Fruit fly (Drosophila melanogaster) whole organism, prepupa: Measurements from ENCODE around the gene CG17078.
A peak's percentile ranks its signal among the peaks of the same experiment; 100 is the strongest.

ENCODE experiments used
- CG6276 ChIP-seq: fragments of 200-800 bp; sonication (Bioruptor generic); optimal IDR thresholded peaks from 2 replicates; lab custom pipeline; 2017; ENCODE audit warnings: missing biosample characterization, mild to moderate bottlenecking, missing genetic modification characterization
- CG8632 ChIP-seq: fragments of 200-800 bp; sonication (Bioruptor generic); optimal IDR thresholded peaks from 3 replicates; lab custom pipeline; 2016; ENCODE audit warnings: missing biosample characterization, missing genetic modification characterization

dm6 chr2L:246656-247340 is 31.2 kb downstream of the CG17078 start:
- peak; percentile 82 for TF ChIP-seq CG6276 (GFP tag; lab: Kevin White, UChicago)
- TF ChIP-seq CG8632 (GFP tag; lab: Kevin White, UChicago) = peak; percentile 20
